Worm (Caenorhabditis elegans) whole organism, L3 larva: ENCODE data around the gene eif-3.L.

Experiments used
- R02D3.7 ChIP-seq: fragments of 150-350 bp; optimal IDR thresholded peaks from 2 replicates; lab custom pipeline; 2014; ENCODE audit warnings: missing biosample characterization, missing genetic modification characterization
- ZK546.5 ChIP-seq: sonication (generic microtip); optimal IDR thresholded peaks from 2 replicates; lab custom pipeline; 2017; ENCODE audit warnings: missing biosample characterization, missing genetic modification characterization
- aly-2 ChIP-seq: fragments of 150-350 bp; optimal IDR thresholded peaks from 2 replicates; lab custom pipeline; 2014; ENCODE audit warnings: missing biosample characterization, missing genetic modification characterization
- ama-1 ChIP-seq: fragments of 150-350 bp; optimal IDR thresholded peaks from 2 replicates; lab custom pipeline; 2018
- ceh-16 ChIP-seq: sonication (generic microtip); optimal IDR thresholded peaks from 2 replicates; lab custom pipeline; 2017; ENCODE audit warnings: missing biosample characterization, missing genetic modification characterization
- ceh-28 ChIP-seq: fragments of 150-350 bp; optimal IDR thresholded peaks from 2 replicates; lab custom pipeline; 2014; ENCODE audit warnings: missing biosample characterization, missing genetic modification reagents, missing genetic modification characterization
- ceh-82 ChIP-seq: fragments of 150-350 bp; optimal IDR thresholded peaks from 2 replicates; lab custom pipeline; 2014; ENCODE audit warnings: missing biosample characterization, missing genetic modification characterization
- ceh-9 ChIP-seq: sonication (generic microtip); optimal IDR thresholded peaks from 2 replicates; lab custom pipeline; 2018; ENCODE audit warnings: missing biosample characterization, missing genetic modification characterization
- daf-12 ChIP-seq: fragments of 150-350 bp; optimal IDR thresholded peaks from 2 replicates; lab custom pipeline; 2014; ENCODE audit warnings: missing biosample characterization, missing genetic modification reagents, missing genetic modification characterization
- egl-27 ChIP-seq: sonication (generic microtip); optimal IDR thresholded peaks from 4 replicates; lab custom pipeline; 2017; ENCODE audit warnings: missing biosample characterization, missing genetic modification reagents, missing genetic modification characterization
- egl-5 ChIP-seq: fragments of 150-350 bp; optimal IDR thresholded peaks from 2 replicates; lab custom pipeline; 2017; ENCODE audit warnings: missing biosample characterization, missing genetic modification reagents, missing genetic modification characterization, inconsistent platforms
- elt-1 ChIP-seq: fragments of 150-350 bp; optimal IDR thresholded peaks from 2 replicates; lab custom pipeline; 2014; ENCODE audit warnings: missing biosample characterization, missing genetic modification characterization
- elt-2 ChIP-seq: sonication (generic microtip); optimal IDR thresholded peaks from 2 replicates; lab custom pipeline; 2016; ENCODE audit warnings: missing genetic modification reagents, mild to moderate bottlenecking, missing genetic modification characterization, missing compliant biosample characterization
- elt-3 ChIP-seq, 3 experiments: fragments of 150-350 bp in 1 of 3; sonication (generic microtip) in 2 of 3; optimal IDR thresholded peaks; 2 replicates in 2 of 3; 4 replicates in 1 of 3; lab custom pipeline; 2014 to 2017; ENCODE audit warnings: missing biosample characterization in 3 of 3, missing genetic modification characterization in 3 of 3
- eor-1 ChIP-seq, 2 experiments: fragments of 150-350 bp; optimal IDR thresholded peaks; 2 replicates each; lab custom pipeline; 2014 to 2018; ENCODE audit warnings: missing biosample characterization in 2 of 2, missing genetic modification characterization in 2 of 2
- fkh-10 ChIP-seq: sonication (generic microtip); optimal IDR thresholded peaks from 2 replicates; lab custom pipeline; 2017; ENCODE audit warnings: missing biosample characterization, missing genetic modification reagents, missing genetic modification characterization
- fkh-2 ChIP-seq: fragments of 150-350 bp; optimal IDR thresholded peaks from 2 replicates; lab custom pipeline; 2014; ENCODE audit warnings: missing biosample characterization, missing genetic modification reagents, missing genetic modification characterization
- fos-1 ChIP-seq: fragments of 150-350 bp; optimal IDR thresholded peaks from 2 replicates; lab custom pipeline; 2014; ENCODE audit warnings: missing biosample characterization, missing genetic modification characterization
- hmg-11 ChIP-seq: sonication (generic microtip); optimal IDR thresholded peaks from 2 replicates; lab custom pipeline; 2016; ENCODE audit warnings: missing genetic modification characterization, missing compliant biosample characterization
- jun-1 ChIP-seq: fragments of 150-350 bp; optimal IDR thresholded peaks from 2 replicates; lab custom pipeline; 2014; ENCODE audit warnings: missing biosample characterization, missing genetic modification reagents, missing genetic modification characterization
- lin-15B ChIP-seq: fragments of 150-350 bp; optimal IDR thresholded peaks from 2 replicates; lab custom pipeline; 2014; ENCODE audit warnings: missing biosample characterization, missing genetic modification characterization
- lin-39 ChIP-seq: fragments of 150-350 bp; optimal IDR thresholded peaks from 2 replicates; lab custom pipeline; 2018; ENCODE audit warnings: missing biosample characterization, missing genetic modification reagents, missing genetic modification characterization
- lsy-12 ChIP-seq: sonication (generic microtip); optimal IDR thresholded peaks from 2 replicates; lab custom pipeline; 2016; ENCODE audit warnings: mild to moderate bottlenecking, missing genetic modification characterization, missing compliant biosample characterization
- mdl-1 ChIP-seq: fragments of 150-350 bp; optimal IDR thresholded peaks from 2 replicates; lab custom pipeline; 2014; ENCODE audit warnings: missing biosample characterization, missing genetic modification characterization
- mml-1 ChIP-seq: fragments of 150-350 bp; sonication (generic microtip); optimal IDR thresholded peaks from 3 replicates; lab custom pipeline; 2014; ENCODE audit warnings: missing biosample characterization, missing genetic modification characterization
- nfya-1 ChIP-seq: sonication (generic microtip); optimal IDR thresholded peaks from 2 replicates; lab custom pipeline; 2017; ENCODE audit warnings: missing genetic modification characterization, mild to moderate bottlenecking, missing compliant biosample characterization, antibody characterized with exemption, moderate library complexity; ENCODE audit not compliant: insufficient read depth
- nhr-11 ChIP-seq: fragments of 150-350 bp; optimal IDR thresholded peaks from 2 replicates; lab custom pipeline; 2014; ENCODE audit warnings: missing biosample characterization, missing genetic modification characterization
- nhr-12 ChIP-seq: fragments of 150-350 bp; optimal IDR thresholded peaks from 2 replicates; lab custom pipeline; 2014; ENCODE audit warnings: missing biosample characterization, missing genetic modification characterization
- nhr-23 ChIP-seq: fragments of 150-350 bp; optimal IDR thresholded peaks from 2 replicates; lab custom pipeline; 2014; ENCODE audit warnings: missing biosample characterization, missing genetic modification reagents, missing genetic modification characterization
- nhr-237 ChIP-seq: fragments of 150-350 bp; optimal IDR thresholded peaks from 2 replicates; lab custom pipeline; 2014; ENCODE audit warnings: missing biosample characterization, missing genetic modification characterization
- nhr-25 ChIP-seq: sonication (generic microtip); optimal IDR thresholded peaks from 2 replicates; lab custom pipeline; 2017; ENCODE audit warnings: missing biosample characterization, missing genetic modification characterization
- nhr-28 ChIP-seq: fragments of 150-350 bp; optimal IDR thresholded peaks from 2 replicates; lab custom pipeline; 2014; ENCODE audit warnings: missing biosample characterization, missing genetic modification characterization
- nhr-43 ChIP-seq: sonication (generic microtip); optimal IDR thresholded peaks from 2 replicates; lab custom pipeline; 2016; ENCODE audit warnings: mild to moderate bottlenecking, missing genetic modification characterization, missing compliant biosample characterization; ENCODE audit not compliant: poor library complexity, severe bottlenecking
- nhr-67 ChIP-seq: fragments of 150-350 bp; optimal IDR thresholded peaks from 2 replicates; lab custom pipeline; 2014; ENCODE audit warnings: missing biosample characterization, missing genetic modification characterization
- nhr-76 ChIP-seq: fragments of 150-350 bp; sonication (generic microtip); optimal IDR thresholded peaks from 5 replicates; lab custom pipeline; 2014; ENCODE audit warnings: missing biosample characterization, missing genetic modification characterization
- nhr-77 ChIP-seq: fragments of 150-350 bp; optimal IDR thresholded peaks from 2 replicates; lab custom pipeline; 2014; ENCODE audit warnings: missing biosample characterization, missing genetic modification characterization
- pha-4 ChIP-seq: fragments of 150-350 bp; optimal IDR thresholded peaks from 2 replicates; lab custom pipeline; 2014; ENCODE audit warnings: missing biosample characterization, missing genetic modification reagents, missing genetic modification characterization
- pqm-1 ChIP-seq: fragments of 150-350 bp; optimal IDR thresholded peaks from 2 replicates; lab custom pipeline; 2017; ENCODE audit warnings: missing biosample characterization, missing genetic modification characterization, inconsistent platforms
- sea-2 ChIP-seq: fragments of 150-350 bp; sonication (generic microtip); optimal IDR thresholded peaks from 4 replicates; lab custom pipeline; 2014; ENCODE audit warnings: missing biosample characterization, missing genetic modification reagents, missing genetic modification characterization
- skn-1 ChIP-seq: fragments of 150-350 bp; optimal IDR thresholded peaks from 2 replicates; lab custom pipeline; 2014; ENCODE audit warnings: missing biosample characterization, missing genetic modification characterization
- snpc-4 ChIP-seq: fragments of 150-350 bp; optimal IDR thresholded peaks from 2 replicates; lab custom pipeline; 2014; ENCODE audit warnings: missing biosample characterization, missing genetic modification characterization
- tbx-2 ChIP-seq: sonication (generic microtip); optimal IDR thresholded peaks from 2 replicates; lab custom pipeline; 2016; ENCODE audit warnings: mild to moderate bottlenecking, missing genetic modification characterization, missing compliant biosample characterization
- unc-39 ChIP-seq: sonication (generic microtip); optimal IDR thresholded peaks from 4 replicates; lab custom pipeline; 2017; ENCODE audit warnings: missing biosample characterization, missing genetic modification characterization
- unc-62 ChIP-seq: fragments of 150-350 bp; sonication (generic microtip); optimal IDR thresholded peaks from 4 replicates; lab custom pipeline; 2014; ENCODE audit warnings: missing biosample characterization, missing genetic modification reagents, missing genetic modification characterization
- zag-1 ChIP-seq: fragments of 150-350 bp; optimal IDR thresholded peaks from 2 replicates; lab custom pipeline; 2014; ENCODE audit warnings: missing biosample characterization, missing genetic modification characterization
- ztf-11 ChIP-seq: fragments of 150-350 bp; optimal IDR thresholded peaks from 2 replicates; lab custom pipeline; 2014; ENCODE audit warnings: missing biosample characterization, missing genetic modification characterization
- ztf-4 ChIP-seq: fragments of 150-350 bp; optimal IDR thresholded peaks from 2 replicates; lab custom pipeline; 2014; ENCODE audit warnings: missing biosample characterization, missing genetic modification characterization

eif-3.L gene

DNA sequence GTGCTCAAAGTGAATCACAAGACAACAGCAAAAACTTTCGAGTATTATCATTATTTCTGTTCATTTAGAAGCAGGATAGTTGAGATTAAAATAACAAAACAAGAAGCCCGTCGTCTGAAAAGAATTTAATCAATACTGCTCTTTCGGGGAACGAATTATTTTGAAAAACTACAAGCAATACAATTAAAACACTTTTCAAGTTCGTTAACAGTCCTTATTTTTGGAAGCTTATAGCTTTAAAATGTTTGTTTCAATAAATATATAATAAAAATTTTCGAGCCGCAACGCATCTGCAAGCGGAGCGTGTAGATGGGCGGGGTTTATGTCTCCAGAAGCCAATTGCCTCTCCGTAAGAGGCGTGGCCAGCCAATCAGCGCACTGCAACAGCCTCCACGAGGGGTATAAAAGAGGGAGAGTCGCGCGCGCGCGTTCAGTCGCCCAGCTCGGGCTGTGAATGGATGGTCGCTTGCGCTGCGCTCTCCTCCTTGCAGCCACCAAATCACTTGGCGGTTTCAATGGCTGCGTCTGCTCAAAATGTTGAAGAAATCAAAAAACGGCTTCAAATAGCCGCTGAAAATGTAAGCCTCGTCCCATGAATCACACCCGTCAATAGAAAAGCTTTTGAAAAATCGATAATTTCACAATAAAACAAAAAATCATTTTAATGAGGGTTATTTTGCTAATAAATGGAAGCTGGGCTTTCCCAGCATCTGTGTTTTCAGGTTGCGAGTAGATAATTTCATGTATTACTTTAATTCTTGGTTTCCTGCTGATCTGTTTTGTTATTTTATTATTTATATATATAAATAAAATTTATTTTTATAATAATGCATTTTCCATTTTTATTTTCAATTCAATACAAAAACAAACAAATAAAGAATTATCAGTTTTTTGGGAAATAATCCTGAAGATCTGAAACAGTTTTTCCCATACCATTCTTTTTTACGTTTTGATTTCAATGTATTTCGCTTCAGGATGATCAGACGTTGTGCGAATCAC is 38.8 kb upstream of the eif-3.L start, which contains the start of the genes ift-43 and mdt-26:
Gene ift-43, minus strand, starts transcription at position 51 of the 999 bp plus-strand sequence.
Gene mdt-26, plus strand, starts transcription at position 446 of the 999 bp plus-strand sequence.
- no peak for TF ChIP-seq elt-1 (tag; lab: Kevin White, UChicago)
- no peak for TF ChIP-seq nhr-28
- TF ChIP-seq elt-3 (tag; optimal IDR thresholded peaks at IDR 0.05; lab: Kevin White, UChicago), result no peak
- peak; percentile 60 for TF ChIP-seq egl-5 (tag; lab: Kevin White, UChicago)
- peak; percentile 10 for TF ChIP-seq unc-62
- no peak for TF ChIP-seq eor-1 (tag; optimal IDR thresholded peaks at IDR 0.05; lab: Kevin White, UChicago)
- peak; percentile 46 for TF ChIP-seq mdl-1
- peak; percentile 73 for TF ChIP-seq pha-4
- TF ChIP-seq nhr-23 (tag; lab: Kevin White, UChicago), result peak; percentile 49
- TF ChIP-seq fos-1 (tag; lab: Kevin White, UChicago), result no peak
- peak; percentile 49 for TF ChIP-seq snpc-4 (tag; lab: Kevin White, UChicago)
- no peak for TF ChIP-seq ceh-9 (tag; lab: Kevin White, UChicago)
- no peak for TF ChIP-seq nhr-77
- no peak for TF ChIP-seq fkh-2 (tag; lab: Kevin White, UChicago)
- TF ChIP-seq R02D3.7 (tag; lab: Kevin White, UChicago), result no peak
- peak; percentile 56 for TF ChIP-seq ztf-4 (tag; lab: Kevin White, UChicago)
- TF ChIP-seq nhr-12, result no peak
- TF ChIP-seq elt-2 (tag; lab: Kevin White, UChicago), result peak; percentile 65
- TF ChIP-seq fkh-10, result peak; percentile 19
- TF ChIP-seq tbx-2 (tag; lab: Kevin White, UChicago), result peak; percentile 67
- peak; percentile 76 for TF ChIP-seq aly-2
- no peak for TF ChIP-seq nhr-67 (tag; lab: Kevin White, UChicago)
- TF ChIP-seq ztf-11 (tag; lab: Kevin White, UChicago), result no peak
- TF ChIP-seq ceh-16, result no peak
- TF ChIP-seq nhr-25, result peak; percentile 80
- TF ChIP-seq ceh-82, result no peak
- TF ChIP-seq mml-1, result no peak
- peak; percentile 36 for TF ChIP-seq jun-1
- no peak for TF ChIP-seq ZK546.5
- no peak for TF ChIP-seq skn-1 (tag; lab: Kevin White, UChicago)
- TF ChIP-seq pqm-1 (tag; lab: Kevin White, UChicago), result peak; percentile 2
- TF ChIP-seq nhr-76, result no peak
- no peak for TF ChIP-seq nhr-11
- TF ChIP-seq ama-1 (lab: Kevin White, UChicago), result peak; percentile 100
- TF ChIP-seq zag-1, result no peak
- no peak for TF ChIP-seq egl-27 (tag; lab: Kevin White, UChicago)
- TF ChIP-seq hmg-11 (tag; lab: Kevin White, UChicago), result peak; percentile 98
- TF ChIP-seq daf-12, result no peak
- peak; percentile 74 for TF ChIP-seq lsy-12 (tag; lab: Kevin White, UChicago)
- TF ChIP-seq lin-15B, result peak; percentile 80
- TF ChIP-seq nfya-1 (tag; lab: Kevin White, UChicago), result peak; percentile 100
- TF ChIP-seq ceh-28 (tag; lab: Kevin White, UChicago), result peak; percentile 83
- peak; percentile 78 for TF ChIP-seq nhr-43 (tag; lab: Kevin White, UChicago)
- no peak for TF ChIP-seq sea-2 (GFP tag; lab: Kevin White, UChicago)
- TF ChIP-seq unc-39 (tag; lab: Kevin White, UChicago), result no peak
- TF ChIP-seq lin-39 (tag; lab: Kevin White, UChicago), result peak; percentile 98
- no peak for TF ChIP-seq nhr-237 (tag; lab: Kevin White, UChicago)
